Worm (Caenorhabditis elegans): ENCODE data around the gene sre-27.
A peak's percentile ranks its signal among the peaks of the same experiment; 100 is the strongest.

- no peak for TF ChIP-seq tab-1 (GFP tag; IDR thresholded peaks at IDR 0.05)
- TF ChIP-seq T22C8.4 (GFP tag; IDR thresholded peaks at IDR 0.05) = peak; percentile 72; the same call in 1 of the 2 replicates
- no peak for TF ChIP-seq ref-1 (GFP tag; conservative IDR thresholded peaks at IDR 0.05)
- TF ChIP-seq ztf-29 (GFP tag; IDR thresholded peaks at IDR 0.05) = no peak
These were observed 23.3 kb downstream of the sre-27 start for ce11 chrII:12394138-12394537.
